Worm (Caenorhabditis elegans) whole organism, midembryonic: ENCODE data around the gene C37H5.13.
A peak's percentile ranks its signal among the peaks of the same experiment; 100 is the strongest.
"Not testable (repeated sequence)": the region's sequence is repeated elsewhere in the genome, so short reads cannot be mapped to it uniquely, and the experiment has no call there.

Experiments used
- T22C8.4 ChIP-seq: fragments of 200-800 bp; sonication (Bioruptor generic); IDR thresholded peaks from 2 replicates; pipeline ENCODE4 v1.3.6; 2022; ENCODE audit warnings: missing genetic modification characterization, missing compliant biosample characterization
- cog-1 ChIP-seq: sonication (generic microtip); optimal IDR thresholded peaks from 2 replicates; lab custom pipeline; 2016; ENCODE audit warnings: missing genetic modification characterization, missing compliant biosample characterization
- flt-1 ChIP-seq: fragments of 200-800 bp; sonication (Bioruptor generic); IDR thresholded peaks from 2 replicates; pipeline ENCODE4 v1.3.6; 2022; ENCODE audit warnings: missing genetic modification characterization, missing compliant biosample characterization
- klf-2 ChIP-seq: fragments of 200-800 bp; sonication (Bioruptor generic); conservative IDR thresholded peaks from 2 replicates; pipeline ENCODE4 v1.3.6; 2022; ENCODE audit warnings: missing genetic modification reagents, missing genetic modification characterization, missing compliant biosample characterization
- med-1 ChIP-seq: sonication (generic microtip); optimal IDR thresholded peaks from 2 replicates; lab custom pipeline; 2017; ENCODE audit warnings: missing genetic modification characterization, mild to moderate bottlenecking, missing compliant biosample characterization, antibody characterized with exemption, missing genetic modification reagents; ENCODE audit not compliant: insufficient read depth
- ref-1 ChIP-seq: fragments of 200-800 bp; sonication (Bioruptor generic); conservative IDR thresholded peaks from 2 replicates; pipeline ENCODE4 v1.3.6; 2022; ENCODE audit warnings: missing genetic modification reagents, missing genetic modification characterization, missing compliant biosample characterization
- tab-1 ChIP-seq: fragments of 200-800 bp; sonication (Bioruptor generic); IDR thresholded peaks from 2 replicates; pipeline ENCODE4 v1.3.6; 2022; ENCODE audit warnings: missing genetic modification characterization, missing compliant biosample characterization
- ztf-23 ChIP-seq: fragments of 200-800 bp; sonication (Bioruptor generic); IDR thresholded peaks from 2 replicates; pipeline ENCODE4 v1.3.6; 2022; ENCODE audit warnings: missing genetic modification reagents, missing genetic modification characterization, missing compliant biosample characterization
- ztf-29 ChIP-seq: fragments of 200-800 bp; sonication (Bioruptor generic); IDR thresholded peaks from 2 replicates; pipeline ENCODE4 v1.3.6; 2022; ENCODE audit warnings: missing genetic modification reagents, missing genetic modification characterization, missing compliant biosample characterization

C37H5.13 gene

ce11 chrV:4862737-4863136 is at the start of gene C37H5.13:
C37H5.13 (minus strand) TSS chrV:4862965.
- TF ChIP-seq cog-1 (tag; lab: Kevin White, UChicago), result no peak
- no peak for TF ChIP-seq klf-2 (GFP tag; lab: Robert Waterston, UW)
- no peak for TF ChIP-seq flt-1 (GFP tag; lab: Robert Waterston, UW)
- TF ChIP-seq ztf-23 (GFP tag; lab: Robert Waterston, UW), result no peak
- no peak for TF ChIP-seq tab-1
- no peak for TF ChIP-seq T22C8.4 (GFP tag; lab: Robert Waterston, UW)
- TF ChIP-seq ztf-29 (GFP tag; lab: Robert Waterston, UW), result no peak

DNA sequence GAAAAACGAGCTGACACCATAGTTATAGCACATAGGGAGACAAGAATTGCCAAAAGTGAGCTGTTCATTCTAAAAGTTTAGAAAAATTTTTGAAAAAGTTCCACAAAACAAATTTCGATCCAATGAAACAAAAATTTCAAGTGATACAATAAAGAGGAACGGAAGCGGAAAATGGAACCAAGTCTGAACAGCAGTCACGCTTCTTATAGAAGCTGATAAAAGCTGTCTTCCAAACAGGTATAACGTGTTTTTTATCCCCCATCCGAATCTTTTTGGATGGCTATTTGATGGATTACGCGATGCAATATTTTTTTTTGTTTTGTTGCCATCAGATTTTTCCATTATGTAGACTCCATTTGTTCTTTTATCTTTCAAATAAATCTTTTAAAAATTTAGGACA is 49.5 kb upstream of the C37H5.13 start, which contains the start of gene H23N18.5:
H23N18.5 (minus strand) TSS at position 69 of the 400 bp plus-strand sequence.
- TF ChIP-seq ztf-23 (GFP tag; lab: Robert Waterston, UW), result no peak
- TF ChIP-seq ref-1, result no peak
- no peak for TF ChIP-seq T22C8.4 (GFP tag; lab: Robert Waterston, UW)
- no peak for TF ChIP-seq flt-1 (GFP tag; lab: Robert Waterston, UW)
- TF ChIP-seq klf-2 (GFP tag; lab: Robert Waterston, UW), result no peak
- TF ChIP-seq tab-1, result no peak
- TF ChIP-seq med-1, result no peak
- TF ChIP-seq cog-1 (tag; lab: Kevin White, UChicago), result no peak
- no peak for TF ChIP-seq ztf-29 (GFP tag; lab: Robert Waterston, UW)

ce11 chrV:4908591-4908990 is 45.8 kb upstream of the C37H5.13 start, which contains the start of gene ugt-13:
ugt-13 (plus strand) TSS chrV:4908884.
- TF ChIP-seq ztf-23 (GFP tag; lab: Robert Waterston, UW), result no peak

- TF ChIP-seq T22C8.4 (GFP tag; lab: Robert Waterston, UW), result no peak
- TF ChIP-seq ztf-29 (GFP tag; lab: Robert Waterston, UW), result no peak
- no peak for TF ChIP-seq med-1
- no peak for TF ChIP-seq cog-1 (tag; lab: Kevin White, UChicago)
- TF ChIP-seq ref-1, result no peak
- no peak for TF ChIP-seq ztf-23 (GFP tag; lab: Robert Waterston, UW)
- no peak for TF ChIP-seq tab-1
- TF ChIP-seq flt-1 (GFP tag; lab: Robert Waterston, UW), result no peak
- no peak for TF ChIP-seq klf-2 (GFP tag; lab: Robert Waterston, UW)
Measured at ce11 chrV:4905953-4906352, 43.2 kb upstream of the C37H5.13 start, which contains the start of gene ugt-14. ugt-14 (plus strand) TSS chrV:4906253.

ce11 chrV:4903696-4904095 is 40.9 kb upstream of the C37H5.13 start, which contains the start of gene ugt-8:
ugt-8 (plus strand) TSS chrV:4903930.
- TF ChIP-seq ztf-23 (GFP tag; lab: Robert Waterston, UW) (no peak), tab-1 (no peak), med-1 (no peak), cog-1 (tag; lab: Kevin White, UChicago) (no peak), ztf-29 (GFP tag; lab: Robert Waterston, UW) (no peak)

ce11 chrV:4901074-4901473 is 38.3 kb upstream of the C37H5.13 start, which contains the start of gene ugt-67:
ugt-67 (plus strand) TSS chrV:4901374.
- no peak for TF ChIP-seq ztf-23 (GFP tag; lab: Robert Waterston, UW)
- no peak for TF ChIP-seq klf-2 (GFP tag; lab: Robert Waterston, UW)
- no peak for TF ChIP-seq tab-1
- TF ChIP-seq cog-1 (tag; lab: Kevin White, UChicago), result no peak
- TF ChIP-seq ztf-29 (GFP tag; lab: Robert Waterston, UW), result no peak
- TF ChIP-seq med-1, result no peak
- TF ChIP-seq ref-1, result no peak
- TF ChIP-seq flt-1 (GFP tag; lab: Robert Waterston, UW), result no peak
- no peak for TF ChIP-seq T22C8.4 (GFP tag; lab: Robert Waterston, UW)

ce11 chrV:4900020-4900419 is 37.3 kb upstream of the C37H5.13 start, which contains the start of gene ugt-10:
ugt-10 (minus strand) TSS chrV:4900120.
- not testable (repeated sequence) for TF ChIP-seq flt-1 (GFP tag; lab: Robert Waterston, UW); ztf-29 (GFP tag; lab: Robert Waterston, UW); tab-1

DNA sequence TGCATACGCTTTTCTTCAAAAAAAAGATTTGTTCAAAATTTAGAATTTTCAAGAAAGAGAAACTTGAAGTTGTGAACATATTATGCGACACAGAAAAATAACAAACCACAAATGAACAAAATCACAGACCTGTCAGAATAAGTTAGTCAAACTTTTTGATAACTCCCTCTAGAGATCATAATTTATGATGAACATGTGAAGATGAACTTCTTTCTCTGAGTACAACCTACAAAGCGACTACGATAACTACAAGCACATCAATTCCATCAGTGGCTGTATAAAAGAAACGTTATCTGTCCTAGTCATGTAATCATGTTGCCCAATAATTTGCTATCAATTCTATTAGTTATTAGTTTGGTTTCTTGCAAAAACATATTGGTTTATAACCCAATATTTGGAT is 33.0 kb upstream of the C37H5.13 start, which contains the start of gene ugt-9:
ugt-9 (plus strand) TSS at position 305 of the 400 bp plus-strand sequence.
- TF ChIP-seq ref-1 (no peak), ztf-29 (GFP tag; lab: Robert Waterston, UW) (no peak), flt-1 (GFP tag; lab: Robert Waterston, UW) (no peak), ztf-23 (GFP tag; lab: Robert Waterston, UW) (no peak), med-1 (no peak)

- no peak for TF ChIP-seq T22C8.4 (GFP tag; lab: Robert Waterston, UW)
- no peak for TF ChIP-seq med-1
- TF ChIP-seq klf-2 (GFP tag; lab: Robert Waterston, UW), result no peak
- no peak for TF ChIP-seq tab-1
Measured at ce11 chrV:4894971-4895370, 32.2 kb upstream of the C37H5.13 start, which contains the start of gene ugt-11. ugt-11 (minus strand) TSS chrV:4895071.

- TF ChIP-seq cog-1 (tag; lab: Kevin White, UChicago), result no peak
- no peak for TF ChIP-seq tab-1
- no peak for TF ChIP-seq ref-1
- no peak for TF ChIP-seq ztf-29 (GFP tag; lab: Robert Waterston, UW)
- no peak for TF ChIP-seq klf-2 (GFP tag; lab: Robert Waterston, UW)
Measured at ce11 chrV:4891305-4891704, 28.5 kb upstream of the C37H5.13 start.

DNA sequence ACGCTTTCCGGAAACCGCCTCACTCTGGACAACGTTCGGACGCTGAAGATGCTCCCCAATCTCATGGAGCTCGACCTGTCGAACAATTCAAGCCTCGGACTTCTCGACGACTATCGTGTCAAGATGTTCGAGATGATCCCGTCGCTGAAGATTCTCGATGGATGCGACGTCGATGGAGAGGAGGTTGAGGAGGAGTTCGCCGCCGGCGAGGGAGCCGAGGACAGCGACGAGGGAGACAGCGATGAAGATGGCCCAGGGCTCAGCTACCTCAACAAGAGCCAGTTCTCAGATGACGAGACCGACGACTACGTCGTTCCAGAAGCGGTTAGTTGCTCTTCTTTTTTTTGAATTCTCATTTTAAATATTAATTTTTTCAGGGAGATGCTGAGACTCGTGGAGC is 28.0 kb upstream of the C37H5.13 start:
- TF ChIP-seq T22C8.4 (GFP tag; lab: Robert Waterston, UW) (no peak), tab-1 (0 out of 2 replicates have a peak, but pooled peaks have one; percentile 39)
